Fruit fly (Drosophila melanogaster) whole organism, prepupa: ENCODE results near the gene Mgat4a.

Experiments
- CG4318 ChIP-seq: fragments of 200-800 bp; sonication (Bioruptor generic); optimal IDR thresholded peaks from 3 replicates; lab custom pipeline; 2017; ENCODE audit warnings: missing biosample characterization, mild to moderate bottlenecking, missing genetic modification characterization
- CG6792 ChIP-seq: fragments of 200-800 bp; sonication (Bioruptor generic); optimal IDR thresholded peaks from 3 replicates; lab custom pipeline; 2016; ENCODE audit warnings: missing biosample characterization, missing genetic modification characterization
- CG6808 ChIP-seq: fragments of 200-800 bp; sonication (Bioruptor generic); optimal IDR thresholded peaks from 3 replicates; lab custom pipeline; 2017; ENCODE audit warnings: missing biosample characterization, missing genetic modification characterization, mild to moderate bottlenecking, moderate library complexity, missing genetic modification reagents
- CG8319 ChIP-seq: fragments of 200-800 bp; sonication (Bioruptor generic); optimal IDR thresholded peaks from 3 replicates; lab custom pipeline; 2016; ENCODE audit warnings: missing biosample characterization, missing genetic modification characterization
- Eip75B ChIP-seq: fragments of 200-800 bp; sonication (Bioruptor generic); optimal IDR thresholded peaks from 3 replicates; lab custom pipeline; 2016; ENCODE audit warnings: missing biosample characterization, missing genetic modification characterization
- Ets21C ChIP-seq: fragments of 200-800 bp; sonication (Bioruptor generic); optimal IDR thresholded peaks from 3 replicates; lab custom pipeline; 2016; ENCODE audit warnings: missing biosample characterization, missing genetic modification characterization
- Gug ChIP-seq: fragments of 200-800 bp; sonication (Bioruptor generic); IDR thresholded peaks from 2 replicates; pipeline ENCODE4 v1.3.6; 2022; ENCODE audit warnings: missing biosample characterization, missing genetic modification characterization
- Smox ChIP-seq: fragments of 200-800 bp; sonication (Bioruptor generic); optimal IDR thresholded peaks from 3 replicates; lab custom pipeline; 2016; ENCODE audit warnings: missing biosample characterization, missing genetic modification characterization
- fd59A ChIP-seq: fragments of 200-800 bp; sonication (Bioruptor generic); optimal IDR thresholded peaks from 2 replicates; lab custom pipeline; 2017; ENCODE audit warnings: missing biosample characterization, mild to moderate bottlenecking, missing genetic modification characterization, missing genetic modification reagents
- ss ChIP-seq, 2 experiments: fragments of 200-800 bp; sonication (Bioruptor generic); optimal IDR thresholded peaks; 2 replicates in 1 of 2; 3 replicates in 1 of 2; lab custom pipeline; 2017 to 2018; ENCODE audit warnings: mild to moderate bottlenecking in 2 of 2, missing biosample characterization in 2 of 2, missing genetic modification characterization in 2 of 2, moderate library complexity in 1 of 2

DNA sequence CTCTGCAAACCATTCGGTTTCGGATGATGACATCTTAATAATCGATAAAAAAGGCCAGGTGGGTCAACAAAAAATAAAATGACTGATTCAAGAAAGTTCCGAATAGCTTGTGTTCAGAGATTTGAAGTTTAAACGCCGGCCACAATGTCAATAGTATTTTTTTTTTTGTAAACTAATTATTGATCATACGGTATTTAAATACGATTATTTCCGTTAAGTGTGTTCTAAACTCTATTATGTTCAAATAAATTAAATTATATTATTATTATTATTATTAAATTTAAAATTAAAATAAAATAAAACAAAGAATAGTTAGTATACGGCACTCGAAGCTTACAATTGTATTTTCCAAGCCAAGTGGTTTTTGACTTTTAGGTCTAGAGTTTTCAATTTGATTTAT, 28.4 kb upstream of the Mgat4a start, which contains the start of gene CG13471:
- TF ChIP-seq CG8319 (GFP tag; lab: Kevin White, UChicago) (no peak), ss (GFP tag; optimal IDR thresholded peaks at IDR 0.05; lab: Kevin White, UChicago) (no peak), CG4318 (GFP tag; lab: Kevin White, UChicago) (no peak), fd59A (no peak), CG6808 (GFP tag; lab: Kevin White, UChicago) (no peak), Smox (GFP tag; lab: Kevin White, UChicago) (no peak), Gug (GFP tag; lab: Robert Waterston, UW) (no peak), Ets21C (GFP tag; lab: Kevin White, UChicago) (no peak), Eip75B (GFP tag; lab: Kevin White, UChicago) (no peak), CG6792 (GFP tag; lab: Kevin White, UChicago) (no peak)
